Worm (Caenorhabditis elegans) whole organism, L3 larva: ENCODE data around the gene F31F7.2.

Source experiments
- aly-2 ChIP-seq: fragments of 150-350 bp; optimal IDR thresholded peaks from 2 replicates; lab custom pipeline; 2014; ENCODE audit warnings: missing biosample characterization, missing genetic modification characterization
- egl-27 ChIP-seq: sonication (generic microtip); optimal IDR thresholded peaks from 4 replicates; lab custom pipeline; 2017; ENCODE audit warnings: missing biosample characterization, missing genetic modification reagents, missing genetic modification characterization
- elt-2 ChIP-seq: sonication (generic microtip); optimal IDR thresholded peaks from 2 replicates; lab custom pipeline; 2016; ENCODE audit warnings: missing genetic modification reagents, mild to moderate bottlenecking, missing genetic modification characterization, missing compliant biosample characterization
- elt-3 ChIP-seq, 3 experiments: fragments of 150-350 bp in 1 of 3; sonication (generic microtip) in 2 of 3; optimal IDR thresholded peaks; 2 replicates in 2 of 3; 4 replicates in 1 of 3; lab custom pipeline; 2014 to 2017; ENCODE audit warnings: missing biosample characterization in 3 of 3, missing genetic modification characterization in 3 of 3
- fos-1 ChIP-seq: fragments of 150-350 bp; optimal IDR thresholded peaks from 2 replicates; lab custom pipeline; 2014; ENCODE audit warnings: missing biosample characterization, missing genetic modification characterization
- nhr-23 ChIP-seq: fragments of 150-350 bp; optimal IDR thresholded peaks from 2 replicates; lab custom pipeline; 2014; ENCODE audit warnings: missing biosample characterization, missing genetic modification reagents, missing genetic modification characterization
- nhr-76 ChIP-seq: fragments of 150-350 bp; sonication (generic microtip); optimal IDR thresholded peaks from 5 replicates; lab custom pipeline; 2014; ENCODE audit warnings: missing biosample characterization, missing genetic modification characterization
- sea-2 ChIP-seq: fragments of 150-350 bp; sonication (generic microtip); optimal IDR thresholded peaks from 4 replicates; lab custom pipeline; 2014; ENCODE audit warnings: missing biosample characterization, missing genetic modification reagents, missing genetic modification characterization
- unc-39 ChIP-seq: sonication (generic microtip); optimal IDR thresholded peaks from 4 replicates; lab custom pipeline; 2017; ENCODE audit warnings: missing biosample characterization, missing genetic modification characterization
- unc-62 ChIP-seq: fragments of 150-350 bp; sonication (generic microtip); optimal IDR thresholded peaks from 4 replicates; lab custom pipeline; 2014; ENCODE audit warnings: missing biosample characterization, missing genetic modification reagents, missing genetic modification characterization
- zag-1 ChIP-seq: fragments of 150-350 bp; optimal IDR thresholded peaks from 2 replicates; lab custom pipeline; 2014; ENCODE audit warnings: missing biosample characterization, missing genetic modification characterization
- ztf-11 ChIP-seq: fragments of 150-350 bp; optimal IDR thresholded peaks from 2 replicates; lab custom pipeline; 2014; ENCODE audit warnings: missing biosample characterization, missing genetic modification characterization
- ztf-4 ChIP-seq: fragments of 150-350 bp; optimal IDR thresholded peaks from 2 replicates; lab custom pipeline; 2014; ENCODE audit warnings: missing biosample characterization, missing genetic modification characterization

DNA sequence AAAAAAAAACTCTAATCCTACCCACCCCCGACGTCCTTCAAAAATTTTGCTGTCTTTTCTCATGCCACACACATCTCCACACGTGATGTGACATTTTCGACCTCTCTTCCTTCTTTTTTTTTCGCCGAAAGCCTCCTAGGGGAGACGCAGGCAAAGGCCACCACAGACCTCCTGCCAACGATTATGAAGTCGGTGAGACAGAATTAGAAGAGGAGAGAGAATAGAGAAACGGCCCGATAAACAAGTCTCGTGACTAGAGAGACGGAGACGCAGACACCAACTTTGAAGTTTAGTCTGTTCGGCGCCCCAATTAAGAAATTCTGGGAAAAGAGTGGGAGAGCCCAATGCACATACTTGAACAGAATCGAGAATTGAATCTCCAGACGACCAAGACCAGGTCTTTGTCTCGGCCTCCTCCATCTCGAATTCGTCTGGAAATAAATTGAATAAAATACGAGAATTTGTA lies 46.1 kb upstream of the F31F7.2 start:
- TF ChIP-seq nhr-23 (tag; lab: Kevin White, UChicago), result peak; percentile 94
- TF ChIP-seq sea-2, result peak; percentile 61
- peak in 1 of 3 experiments; percentile 34 for TF ChIP-seq elt-3 (tag; optimal IDR thresholded peaks at IDR 0.05; lab: Kevin White, UChicago)
- peak; percentile 68 for TF ChIP-seq nhr-76
- TF ChIP-seq unc-39, result peak; percentile 56
- TF ChIP-seq unc-62 (GFP tag; lab: Kevin White, UChicago), result peak; percentile 99
- TF ChIP-seq aly-2 (tag; lab: Kevin White, UChicago), result no peak
- peak; percentile 69 for TF ChIP-seq zag-1
- TF ChIP-seq elt-2 (tag; lab: Kevin White, UChicago), result peak; percentile 91
- peak; percentile 95 for TF ChIP-seq egl-27 (tag; lab: Kevin White, UChicago)
- TF ChIP-seq ztf-4, result peak; percentile 91
- peak; percentile 5 for TF ChIP-seq fos-1 (tag; lab: Kevin White, UChicago)
- TF ChIP-seq ztf-11 (tag; lab: Kevin White, UChicago), result no peak
